Worm (Caenorhabditis elegans): ENCODE results near the gene asna-1.

asna-1 gene

ce11 chrIII:8887184-8887801 is 7.6 kb upstream of the asna-1 start, which contains the start of gene famh-136 (continued):
- TF ChIP-seq snpc-1.3 (tag; optimal IDR thresholded peaks at IDR 0.05; ENCODE audit: insufficient read depth), result peak; percentile 27
- TF ChIP-seq ama-1 (optimal IDR thresholded peaks at IDR 0.05), result no peak
- no peak for TF ChIP-seq ama-1 (GFP tag; optimal IDR thresholded peaks at IDR 0.05)
- TF ChIP-seq F52B5.7 (tag; optimal IDR thresholded peaks at IDR 0.05), result no peak
- TF ChIP-seq F10E7.11 (tag; optimal IDR thresholded peaks at IDR 0.05), result no peak
- TF ChIP-seq hmg-1.2 (GFP tag; IDR thresholded peaks at IDR 0.05), result peak; percentile 57
- no peak for TF ChIP-seq rpc-1 (optimal IDR thresholded peaks at IDR 0.05)
- no peak for TF ChIP-seq rpc-1 (tag; optimal IDR thresholded peaks at IDR 0.05)
- peak; percentile 12 for TF ChIP-seq him-1 (tag; optimal IDR thresholded peaks at IDR 0.05)
- peak; percentile 62 for TF ChIP-seq efl-1 (GFP tag; optimal IDR thresholded peaks at IDR 0.05)
- no peak for TF ChIP-seq B0035.1 (tag; optimal IDR thresholded peaks at IDR 0.05)
- no peak for TF ChIP-seq Y53F4B.3 (GFP tag; IDR thresholded peaks at IDR 0.05)
- peak; percentile 24 for TF ChIP-seq snpc-3.4 (tag; optimal IDR thresholded peaks at IDR 0.05)
- peak; percentile 86 for TF ChIP-seq mcd-1 (GFP tag; IDR thresholded peaks at IDR 0.05)
- TF ChIP-seq pha-4 (tag; optimal IDR thresholded peaks at IDR 0.05), result peak; percentile 34
- peak; percentile 94 for TF ChIP-seq F23B12.7 (tag; optimal IDR thresholded peaks at IDR 0.05; ENCODE audit: insufficient read depth)
- TF ChIP-seq mel-28 (tag; optimal IDR thresholded peaks at IDR 0.05; ENCODE audit: borderline replicate concordance), result no peak
- TF ChIP-seq ceh-58 (GFP tag; IDR thresholded peaks at IDR 0.05), result no peak
- TF ChIP-seq dox-1 (GFP tag; IDR thresholded peaks at IDR 0.05), result peak; percentile 85
- TF ChIP-seq hlh-12 (tag; optimal IDR thresholded peaks at IDR 0.05), result no peak
- TF ChIP-seq ets-4 (GFP tag; optimal IDR thresholded peaks at IDR 0.05), result no peak
- no peak for TF ChIP-seq lag-1 (GFP tag; IDR thresholded peaks at IDR 0.05)
- no peak for TF ChIP-seq nhr-27 (tag; optimal IDR thresholded peaks at IDR 0.05)
- peak; percentile 67 for TF ChIP-seq madf-8 (GFP tag; conservative IDR thresholded peaks at IDR 0.05)
- TF ChIP-seq T07F8.4 (tag; optimal IDR thresholded peaks at IDR 0.05), result peak; percentile 5
- TF ChIP-seq bed-1 (GFP tag; IDR thresholded peaks at IDR 0.05), result no peak
- no peak for TF ChIP-seq rec-8 (tag; optimal IDR thresholded peaks at IDR 0.05)
- TF ChIP-seq ZK185.1 (tag; optimal IDR thresholded peaks at IDR 0.05; ENCODE audit: poor library complexity, severe bottlenecking), result peak; percentile 46
- TF ChIP-seq egrh-3 (GFP tag; IDR thresholded peaks at IDR 0.05), result no peak
- TF ChIP-seq let-607 (tag; optimal IDR thresholded peaks at IDR 0.05), result peak; percentile 39 to 76
- TF ChIP-seq aptf-2 (GFP tag; conservative IDR thresholded peaks at IDR 0.05), result no peak
- TF ChIP-seq K12H6.12 (tag; optimal IDR thresholded peaks at IDR 0.05), result peak; percentile 48
- no peak for TF ChIP-seq zim-3 (tag; optimal IDR thresholded peaks at IDR 0.05)
- no peak for TF ChIP-seq B0261.1 (tag; optimal IDR thresholded peaks at IDR 0.05)
- TF ChIP-seq lsy-27 (tag; optimal IDR thresholded peaks at IDR 0.05; ENCODE audit: borderline replicate concordance, insufficient read depth), result no peak
- no peak for TF ChIP-seq lin-26 (GFP tag; IDR thresholded peaks at IDR 0.05)
- no peak for TF ChIP-seq tbx-9 (tag; optimal IDR thresholded peaks at IDR 0.05; ENCODE audit: borderline replicate concordance)
- TF ChIP-seq bed-2 (GFP tag; IDR thresholded peaks at IDR 0.05), result no peak
- peak; percentile 12 for TF ChIP-seq athp-1 (tag; optimal IDR thresholded peaks at IDR 0.05)
- TF ChIP-seq attf-5 (GFP tag; optimal IDR thresholded peaks at IDR 0.05), result peak; percentile 88
- no peak for TF ChIP-seq dpff-1 (tag; optimal IDR thresholded peaks at IDR 0.05)
- peak; percentile 75 for TF ChIP-seq Y95B8A.8 (GFP tag; IDR thresholded peaks at IDR 0.05)
- peak; percentile 67 for TF ChIP-seq F22D6.2 (tag; optimal IDR thresholded peaks at IDR 0.05)
- no peak for TF ChIP-seq ztf-3 (GFP tag; optimal IDR thresholded peaks at IDR 0.05)
- TF ChIP-seq F39B2.1 (GFP tag; IDR thresholded peaks at IDR 0.05), result peak; percentile 55; the same call in 1 of the 2 replicates
- TF ChIP-seq tlf-1 (GFP tag; optimal IDR thresholded peaks at IDR 0.05), result peak; percentile 77
- no peak for TF ChIP-seq ztf-25 (GFP tag; IDR thresholded peaks at IDR 0.05)
- no peak for TF ChIP-seq ceh-40 (GFP tag; IDR thresholded peaks at IDR 0.05)
